Worm (Caenorhabditis elegans) whole organism, L2 larva: ENCODE results near the gene F28H7.7.
A peak's percentile ranks its signal among the peaks of the same experiment; 100 is the strongest.

Source experiments
- C34F6.9 ChIP-seq: fragments of 150-350 bp; optimal IDR thresholded peaks from 2 replicates; lab custom pipeline; 2014; ENCODE audit warnings: missing biosample characterization, missing genetic modification characterization
- F13H6.1 ChIP-seq: sonication (generic microtip); optimal IDR thresholded peaks from 2 replicates; lab custom pipeline; 2016; ENCODE audit warnings: missing genetic modification characterization, missing compliant biosample characterization
- R02D3.7 ChIP-seq: fragments of 150-350 bp; optimal IDR thresholded peaks from 2 replicates; lab custom pipeline; 2014; ENCODE audit warnings: missing biosample characterization, missing genetic modification characterization
- Y55F3AM.14 ChIP-seq: fragments of 200-800 bp; sonication (Bioruptor generic); optimal IDR thresholded peaks from 2 replicates; lab custom pipeline; 2018; ENCODE audit warnings: mild to moderate bottlenecking, missing genetic modification characterization, missing compliant biosample characterization
- ZK546.5 ChIP-seq: sonication (generic microtip); optimal IDR thresholded peaks from 2 replicates; lab custom pipeline; 2017; ENCODE audit warnings: missing biosample characterization, missing genetic modification characterization
- ama-1 ChIP-seq: fragments of 150-350 bp; optimal IDR thresholded peaks from 2 replicates; lab custom pipeline; 2018; ENCODE audit warnings: inconsistent platforms
- blmp-1 ChIP-seq: sonication (generic microtip); optimal IDR thresholded peaks from 2 replicates; lab custom pipeline; 2017; ENCODE audit warnings: missing genetic modification characterization, mild to moderate bottlenecking, missing compliant biosample characterization, antibody characterized with exemption, moderate library complexity; ENCODE audit not compliant: insufficient read depth
- ceh-16 ChIP-seq: fragments of 150-350 bp; optimal IDR thresholded peaks from 2 replicates; lab custom pipeline; 2014; ENCODE audit warnings: missing biosample characterization, missing genetic modification characterization
- crh-2 ChIP-seq: sonication (generic microtip); optimal IDR thresholded peaks from 2 replicates; lab custom pipeline; 2017; ENCODE audit warnings: missing biosample characterization, missing genetic modification characterization
- dmd-4 ChIP-seq: sonication (generic microtip); optimal IDR thresholded peaks from 2 replicates; lab custom pipeline; 2017; ENCODE audit warnings: missing biosample characterization, missing genetic modification characterization
- egl-27 ChIP-seq: sonication (generic microtip); optimal IDR thresholded peaks from 3 replicates; lab custom pipeline; 2017; ENCODE audit warnings: missing biosample characterization, missing genetic modification reagents, missing genetic modification characterization
- elt-3 ChIP-seq: sonication (generic microtip); optimal IDR thresholded peaks from 2 replicates; lab custom pipeline; 2017; ENCODE audit warnings: missing biosample characterization, missing genetic modification characterization
- fos-1 ChIP-seq: fragments of 150-350 bp; optimal IDR thresholded peaks from 2 replicates; lab custom pipeline; 2014; ENCODE audit warnings: missing biosample characterization, missing genetic modification characterization
- gmeb-1 ChIP-seq: fragments of 150-350 bp; optimal IDR thresholded peaks from 2 replicates; lab custom pipeline; 2014; ENCODE audit warnings: missing biosample characterization, missing genetic modification characterization
- lin-11 ChIP-seq: fragments of 150-350 bp; sonication (generic microtip); optimal IDR thresholded peaks from 2 replicates; lab custom pipeline; 2014; ENCODE audit warnings: missing biosample characterization, missing genetic modification characterization, inconsistent platforms, mixed read lengths
- lin-13 ChIP-seq: fragments of 150-350 bp; optimal IDR thresholded peaks from 2 replicates; lab custom pipeline; 2014; ENCODE audit warnings: missing biosample characterization, missing genetic modification reagents, missing genetic modification characterization
- lsy-2 ChIP-seq, 2 experiments: fragments of 150-350 bp in 1 of 2; sonication (generic microtip) in 1 of 2; optimal IDR thresholded peaks; 2 replicates each; lab custom pipeline; 2014 to 2017; ENCODE audit warnings: missing biosample characterization in 2 of 2, missing genetic modification characterization in 2 of 2
- mab-5 ChIP-seq: fragments of 150-350 bp; optimal IDR thresholded peaks from 2 replicates; lab custom pipeline; 2014; ENCODE audit warnings: missing biosample characterization, missing genetic modification characterization
- mbf-1 ChIP-seq: sonication (generic microtip); optimal IDR thresholded peaks from 2 replicates; lab custom pipeline; 2017; ENCODE audit warnings: missing biosample characterization, missing genetic modification characterization
- mdl-1 ChIP-seq, 2 experiments: fragments of 150-350 bp in 1 of 2; sonication (generic microtip) in 1 of 2; optimal IDR thresholded peaks; 2 replicates each; lab custom pipeline; 2017; ENCODE audit warnings: missing biosample characterization in 2 of 2, missing genetic modification characterization in 2 of 2
- nhr-10 ChIP-seq: sonication (generic microtip); optimal IDR thresholded peaks from 2 replicates; lab custom pipeline; 2017; ENCODE audit warnings: missing biosample characterization, missing genetic modification characterization
- nhr-12 ChIP-seq: fragments of 150-350 bp; optimal IDR thresholded peaks from 2 replicates; lab custom pipeline; 2014; ENCODE audit warnings: missing biosample characterization, missing genetic modification characterization
- nhr-129 ChIP-seq: fragments of 150-350 bp; optimal IDR thresholded peaks from 2 replicates; lab custom pipeline; 2014; ENCODE audit warnings: missing biosample characterization, missing genetic modification characterization
- nhr-21 ChIP-seq: fragments of 150-350 bp; optimal IDR thresholded peaks from 2 replicates; lab custom pipeline; 2014; ENCODE audit warnings: missing biosample characterization, missing genetic modification characterization
- nhr-23 ChIP-seq: fragments of 150-350 bp; optimal IDR thresholded peaks from 2 replicates; lab custom pipeline; 2014; ENCODE audit warnings: missing biosample characterization, missing genetic modification reagents, missing genetic modification characterization
- nhr-237 ChIP-seq: fragments of 150-350 bp; optimal IDR thresholded peaks from 2 replicates; lab custom pipeline; 2014; ENCODE audit warnings: missing biosample characterization, missing genetic modification characterization
- nhr-25 ChIP-seq: fragments of 150-350 bp; sonication (generic microtip); optimal IDR thresholded peaks from 3 replicates; lab custom pipeline; 2014; ENCODE audit warnings: missing biosample characterization, missing genetic modification characterization
- nhr-6 ChIP-seq: fragments of 150-350 bp; optimal IDR thresholded peaks from 2 replicates; lab custom pipeline; 2014; ENCODE audit warnings: missing biosample characterization, missing genetic modification characterization
- nhr-77 ChIP-seq: fragments of 150-350 bp; optimal IDR thresholded peaks from 2 replicates; lab custom pipeline; 2014; ENCODE audit warnings: missing biosample characterization, missing genetic modification characterization
- skn-1 ChIP-seq: sonication (generic microtip); optimal IDR thresholded peaks from 2 replicates; lab custom pipeline; 2017; ENCODE audit warnings: missing biosample characterization, missing genetic modification characterization
- sma-3 ChIP-seq: sonication (generic microtip); optimal IDR thresholded peaks from 2 replicates; lab custom pipeline; 2016; ENCODE audit warnings: missing genetic modification reagents, missing genetic modification characterization, missing compliant biosample characterization
- sma-9 ChIP-seq, 2 experiments: fragments of 150-350 bp in 1 of 2; sonication (generic microtip) in 1 of 2; optimal IDR thresholded peaks; 2 replicates each; lab custom pipeline; 2014 to 2016; ENCODE audit warnings: missing genetic modification characterization in 2 of 2, mild to moderate bottlenecking in 1 of 2, missing biosample characterization in 1 of 2, missing compliant biosample characterization in 1 of 2, missing genetic modification reagents in 1 of 2, moderate library complexity in 1 of 2
- snpc-4 ChIP-seq: fragments of 150-350 bp; optimal IDR thresholded peaks from 2 replicates; lab custom pipeline; 2014; ENCODE audit warnings: missing biosample characterization, missing genetic modification characterization
- unc-39 ChIP-seq: fragments of 150-350 bp; optimal IDR thresholded peaks from 2 replicates; lab custom pipeline; 2014; ENCODE audit warnings: missing biosample characterization, missing genetic modification characterization
- zag-1 ChIP-seq: fragments of 150-350 bp; optimal IDR thresholded peaks from 2 replicates; lab custom pipeline; 2014; ENCODE audit warnings: missing biosample characterization, missing genetic modification characterization
- ztf-1 ChIP-seq: fragments of 200-800 bp; sonication (Bioruptor generic); conservative IDR thresholded peaks from 2 replicates; pipeline ENCODE4 v1.3.6; 2022; ENCODE audit warnings: missing genetic modification characterization, missing compliant biosample characterization
- ztf-11 ChIP-seq: sonication (generic microtip); optimal IDR thresholded peaks from 2 replicates; lab custom pipeline; 2017; ENCODE audit warnings: missing biosample characterization, missing genetic modification characterization
- ztf-4 ChIP-seq: fragments of 150-350 bp; optimal IDR thresholded peaks from 2 replicates; lab custom pipeline; 2014; ENCODE audit warnings: missing biosample characterization, missing genetic modification characterization

F28H7.7 gene

ce11 chrV:10741357-10741756 lies 12.6 kb downstream of the F28H7.7 start, which contains the start of gene ZC302.3:
TSS of gene ZC302.3 (minus strand) at chrV:10741457.
- TF ChIP-seq lsy-2 (tag; optimal IDR thresholded peaks at IDR 0.05; lab: Kevin White, UChicago) (no peak), elt-3 (tag; lab: Kevin White, UChicago) (no peak), skn-1 (tag; lab: Kevin White, UChicago) (no peak), ztf-4 (tag; lab: Kevin White, UChicago) (no peak), R02D3.7 (no peak), F13H6.1 (tag; lab: Kevin White, UChicago) (no peak), nhr-237 (no peak), nhr-6 (tag; lab: Kevin White, UChicago) (no peak), nhr-10 (tag; lab: Kevin White, UChicago) (no peak), nhr-12 (no peak)

- TF ChIP-seq nhr-21 (tag; lab: Kevin White, UChicago): no peak
- TF ChIP-seq mdl-1 (tag; optimal IDR thresholded peaks at IDR 0.05; lab: Kevin White, UChicago): peak in 1 of 2 experiments; percentile 16
- peak; percentile 89 for TF ChIP-seq sma-9 (GFP tag; optimal IDR thresholded peaks at IDR 0.05; lab: Kevin White, UChicago)
- no peak for TF ChIP-seq sma-9 (tag; optimal IDR thresholded peaks at IDR 0.05; lab: Kevin White, UChicago)
- TF ChIP-seq lin-11 (tag; lab: Kevin White, UChicago): peak; percentile 32
- TF ChIP-seq C34F6.9 (tag; lab: Kevin White, UChicago): peak; percentile 69
- TF ChIP-seq F13H6.1 (tag; lab: Kevin White, UChicago): peak; percentile 67
- TF ChIP-seq nhr-6 (tag; lab: Kevin White, UChicago): peak; percentile 40
- TF ChIP-seq lsy-2 (tag; optimal IDR thresholded peaks at IDR 0.05; lab: Kevin White, UChicago): peak in 1 of 2 experiments; percentile 8
- TF ChIP-seq crh-2 (tag; lab: Kevin White, UChicago): peak; percentile 78
- TF ChIP-seq nhr-129: peak; percentile 18
- no peak for TF ChIP-seq skn-1 (tag; lab: Kevin White, UChicago)
- TF ChIP-seq sma-3 (GFP tag; lab: Kevin White, UChicago): peak; percentile 64
- TF ChIP-seq snpc-4 (tag; lab: Kevin White, UChicago): peak; percentile 27
- TF ChIP-seq gmeb-1: peak; percentile 80
- TF ChIP-seq Y55F3AM.14 (GFP tag; lab: Kevin White, UChicago): no peak
- TF ChIP-seq lin-13 (GFP tag; lab: Kevin White, UChicago): no peak
These were observed 17.2 kb downstream of the F28H7.7 start, which contains the start of the genes mre-11 and wdr-5.3 for ce11 chrV:10736756-10737155. TSS of gene mre-11 (minus strand) at chrV:10736868. TSS of gene wdr-5.3 (plus strand) at chrV:10737116.

ce11 chrV:10731989-10732472 lies 21.9 kb downstream of the F28H7.7 start, which contains the start of gene T28B11.1:
TSS of gene T28B11.1 (minus strand) at chrV:10732422.
- no peak for TF ChIP-seq lin-11 (tag; lab: Kevin White, UChicago)
- TF ChIP-seq nhr-23 (tag; lab: Kevin White, UChicago): no peak
- no peak for TF ChIP-seq elt-3 (tag; lab: Kevin White, UChicago)
- no peak for TF ChIP-seq nhr-21 (tag; lab: Kevin White, UChicago)
- no peak for TF ChIP-seq lin-13 (GFP tag; lab: Kevin White, UChicago)
- TF ChIP-seq F13H6.1 (tag; lab: Kevin White, UChicago): peak; percentile 3
- TF ChIP-seq nhr-10 (tag; lab: Kevin White, UChicago): no peak
- TF ChIP-seq ama-1 (lab: Kevin White, UChicago): no peak
- no peak for TF ChIP-seq ztf-1
- TF ChIP-seq nhr-77 (tag; lab: Kevin White, UChicago): no peak
- no peak for TF ChIP-seq ZK546.5
- TF ChIP-seq skn-1 (tag; lab: Kevin White, UChicago): no peak
- no peak for TF ChIP-seq mab-5
- TF ChIP-seq sma-3 (GFP tag; lab: Kevin White, UChicago): no peak
- TF ChIP-seq zag-1: no peak
- TF ChIP-seq ceh-16 (tag; lab: Kevin White, UChicago): no peak
- TF ChIP-seq crh-2 (tag; lab: Kevin White, UChicago): peak; percentile 14
- no peak for TF ChIP-seq nhr-12
- TF ChIP-seq mbf-1 (tag; lab: Kevin White, UChicago): no peak
- no peak for TF ChIP-seq C34F6.9 (tag; lab: Kevin White, UChicago)
- TF ChIP-seq unc-39: no peak
- TF ChIP-seq fos-1: peak; percentile 13
- no peak for TF ChIP-seq dmd-4 (tag; lab: Kevin White, UChicago)
- TF ChIP-seq egl-27 (tag; lab: Kevin White, UChicago): no peak
- TF ChIP-seq nhr-6 (tag; lab: Kevin White, UChicago): no peak
- TF ChIP-seq nhr-25 (tag; lab: Kevin White, UChicago): no peak
- TF ChIP-seq sma-9 (GFP tag; optimal IDR thresholded peaks at IDR 0.05; lab: Kevin White, UChicago): peak; percentile 64
- TF ChIP-seq sma-9 (tag; optimal IDR thresholded peaks at IDR 0.05; lab: Kevin White, UChicago): no peak
- no peak for TF ChIP-seq R02D3.7
- TF ChIP-seq nhr-129: peak; percentile 38
- TF ChIP-seq mdl-1 (tag; optimal IDR thresholded peaks at IDR 0.05; lab: Kevin White, UChicago): no peak
- no peak for TF ChIP-seq ztf-11
- no peak for TF ChIP-seq blmp-1
- no peak for TF ChIP-seq lsy-2 (tag; optimal IDR thresholded peaks at IDR 0.05; lab: Kevin White, UChicago)
